Worm (Caenorhabditis elegans) whole organism, late embryonic: ENCODE measurements around the gene T27E4.1.

Source experiments
- C38D4.7 ChIP-seq: fragments of 200-800 bp; sonication (Bioruptor generic); optimal IDR thresholded peaks from 2 replicates; lab custom pipeline; 2018; ENCODE audit warnings: mild to moderate bottlenecking, missing genetic modification characterization, moderate library complexity, missing compliant biosample characterization
- K09A11.1 ChIP-seq: sonication (generic microtip); optimal IDR thresholded peaks from 2 replicates; lab custom pipeline; 2017; ENCODE audit warnings: antibody characterized with exemption, mild to moderate bottlenecking, missing genetic modification characterization, missing compliant biosample characterization; ENCODE audit not compliant: insufficient read depth
- T23F11.4 ChIP-seq: fragments of 200-800 bp; sonication (Bioruptor generic); optimal IDR thresholded peaks from 2 replicates; lab custom pipeline; 2018; ENCODE audit warnings: mild to moderate bottlenecking, missing genetic modification characterization, missing compliant biosample characterization
- Y22D7AL.16 ChIP-seq: sonication (generic microtip); optimal IDR thresholded peaks from 2 replicates; lab custom pipeline; 2016; ENCODE audit warnings: missing genetic modification characterization, missing compliant biosample characterization
- ama-1 ChIP-seq: fragments of 150-350 bp; optimal IDR thresholded peaks from 2 replicates; lab custom pipeline; 2014
- ceh-18 ChIP-seq: sonication (generic microtip); optimal IDR thresholded peaks from 2 replicates; lab custom pipeline; 2016; ENCODE audit warnings: missing genetic modification characterization, missing compliant biosample characterization
- ceh-19 ChIP-seq: fragments of 200-800 bp; sonication (Bioruptor generic); optimal IDR thresholded peaks from 2 replicates; lab custom pipeline; 2018; ENCODE audit warnings: mild to moderate bottlenecking, missing genetic modification characterization, missing compliant biosample characterization
- ceh-2 ChIP-seq: sonication (generic microtip); optimal IDR thresholded peaks from 2 replicates; lab custom pipeline; 2016; ENCODE audit warnings: missing genotype, missing genetic modification characterization, missing compliant biosample characterization
- ceh-31 ChIP-seq: sonication (generic microtip); optimal IDR thresholded peaks from 2 replicates; lab custom pipeline; 2016; ENCODE audit warnings: missing genetic modification characterization, missing compliant biosample characterization
- ceh-34 ChIP-seq: sonication (generic microtip); optimal IDR thresholded peaks from 2 replicates; lab custom pipeline; 2016; ENCODE audit warnings: mild to moderate bottlenecking, missing genetic modification characterization, missing compliant biosample characterization
- ceh-6 ChIP-seq: fragments of 200-800 bp; sonication (Bioruptor generic); optimal IDR thresholded peaks from 2 replicates; lab custom pipeline; 2018; ENCODE audit warnings: mild to moderate bottlenecking, missing genetic modification characterization, missing compliant biosample characterization
- ceh-9 ChIP-seq: sonication (generic microtip); optimal IDR thresholded peaks from 2 replicates; lab custom pipeline; 2016; ENCODE audit warnings: mild to moderate bottlenecking, missing genetic modification characterization, inconsistent platforms, missing compliant biosample characterization
- elt-2 ChIP-seq: sonication (generic microtip); optimal IDR thresholded peaks from 2 replicates; lab custom pipeline; 2016; ENCODE audit warnings: missing genetic modification reagents, missing genetic modification characterization, missing compliant biosample characterization
- eyg-1 ChIP-seq: sonication (generic microtip); optimal IDR thresholded peaks from 2 replicates; lab custom pipeline; 2016; ENCODE audit warnings: missing genotype, missing genetic modification characterization, missing compliant biosample characterization
- fax-1 ChIP-seq: sonication (generic microtip); optimal IDR thresholded peaks from 2 replicates; lab custom pipeline; 2016; ENCODE audit warnings: missing genotype, missing genetic modification characterization, missing compliant biosample characterization
- fkh-10 ChIP-seq: fragments of 150-350 bp; optimal IDR thresholded peaks from 2 replicates; lab custom pipeline; 2014; ENCODE audit warnings: missing biosample characterization, missing genetic modification reagents, missing genetic modification characterization
- hlh-13 ChIP-seq: fragments of 200-800 bp; sonication (Bioruptor generic); optimal IDR thresholded peaks from 2 replicates; lab custom pipeline; 2018; ENCODE audit warnings: mild to moderate bottlenecking, missing genetic modification characterization, missing compliant biosample characterization
- hlh-15 ChIP-seq: sonication (generic microtip); optimal IDR thresholded peaks from 2 replicates; lab custom pipeline; 2016; ENCODE audit warnings: missing genetic modification characterization, missing compliant biosample characterization
- lim-6 ChIP-seq: sonication (generic microtip); optimal IDR thresholded peaks from 2 replicates; lab custom pipeline; 2016; ENCODE audit warnings: missing genetic modification characterization, missing compliant biosample characterization
- lin-11 ChIP-seq: fragments of 200-800 bp; sonication (Bioruptor generic); optimal IDR thresholded peaks from 2 replicates; lab custom pipeline; 2018; ENCODE audit warnings: mild to moderate bottlenecking, missing genetic modification characterization, missing compliant biosample characterization
- madf-2 ChIP-seq: sonication (generic microtip); optimal IDR thresholded peaks from 2 replicates; lab custom pipeline; 2017; ENCODE audit warnings: missing genetic modification characterization, missing compliant biosample characterization
- nfya-1 ChIP-seq: sonication (generic microtip); optimal IDR thresholded peaks from 2 replicates; lab custom pipeline; 2017; ENCODE audit warnings: missing genetic modification characterization, mild to moderate bottlenecking, missing compliant biosample characterization, antibody characterized with exemption, moderate library complexity
- pag-3 ChIP-seq: sonication (generic microtip); optimal IDR thresholded peaks from 2 replicates; lab custom pipeline; 2016; ENCODE audit warnings: missing compliant biosample characterization, missing genetic modification characterization, borderline replicate concordance
- pat-9 ChIP-seq: fragments of 200-800 bp; sonication (Bioruptor generic); optimal IDR thresholded peaks from 2 replicates; lab custom pipeline; 2018; ENCODE audit warnings: mild to moderate bottlenecking, missing genetic modification characterization, moderate library complexity, missing compliant biosample characterization
- pax-1 ChIP-seq: fragments of 150-350 bp; optimal IDR thresholded peaks from 2 replicates; lab custom pipeline; 2014; ENCODE audit warnings: missing biosample characterization, missing genetic modification characterization
- pha-2 ChIP-seq: sonication (generic microtip); optimal IDR thresholded peaks from 2 replicates; lab custom pipeline; 2017; ENCODE audit warnings: mild to moderate bottlenecking, missing genetic modification characterization, missing compliant biosample characterization
- pha-4 ChIP-seq: fragments of 150-350 bp; optimal IDR thresholded peaks from 2 replicates; lab custom pipeline; 2018; ENCODE audit warnings: missing biosample characterization, missing genetic modification reagents, missing genetic modification characterization
- pros-1 ChIP-seq: fragments of 150-350 bp; optimal IDR thresholded peaks from 2 replicates; lab custom pipeline; 2014; ENCODE audit warnings: missing biosample characterization, missing genetic modification reagents, missing genetic modification characterization
- rnt-1 ChIP-seq: sonication (generic microtip); optimal IDR thresholded peaks from 2 replicates; lab custom pipeline; 2016; ENCODE audit warnings: missing genetic modification characterization, missing compliant biosample characterization
- sdc-2 ChIP-seq: sonication (generic microtip); optimal IDR thresholded peaks from 2 replicates; lab custom pipeline; 2016; ENCODE audit warnings: missing genotype, missing genetic modification characterization, missing compliant biosample characterization
- tbx-2 ChIP-seq: sonication (generic microtip); optimal IDR thresholded peaks from 2 replicates; lab custom pipeline; 2016; ENCODE audit warnings: missing genetic modification characterization, missing compliant biosample characterization
- ttx-3 ChIP-seq: sonication (generic microtip); optimal IDR thresholded peaks from 2 replicates; lab custom pipeline; 2016; ENCODE audit warnings: missing genetic modification reagents, missing genetic modification characterization, missing compliant biosample characterization
- unc-42 ChIP-seq: sonication (generic microtip); optimal IDR thresholded peaks from 2 replicates; lab custom pipeline; 2016; ENCODE audit warnings: missing genotype, missing genetic modification characterization, missing compliant biosample characterization
- zip-5 ChIP-seq: sonication (generic microtip); optimal IDR thresholded peaks from 2 replicates; lab custom pipeline; 2016; ENCODE audit warnings: missing genetic modification characterization, missing compliant biosample characterization

The T27E4.1 gene

ce11 chrV:9108219-9108618, 16.1 kb downstream of the T27E4.1 start, which contains the start of gene F21C10.18:
Gene F21C10.18 (plus strand): TSS chrV:9108519.
- TF ChIP-seq rnt-1 (tag; lab: Kevin White, UChicago) (no peak), elt-2 (tag; lab: Kevin White, UChicago) (no peak), ama-1 (lab: Kevin White, UChicago) (no peak), hlh-15 (tag; lab: Kevin White, UChicago) (no peak), ceh-31 (tag; lab: Kevin White, UChicago) (no peak)

DNA sequence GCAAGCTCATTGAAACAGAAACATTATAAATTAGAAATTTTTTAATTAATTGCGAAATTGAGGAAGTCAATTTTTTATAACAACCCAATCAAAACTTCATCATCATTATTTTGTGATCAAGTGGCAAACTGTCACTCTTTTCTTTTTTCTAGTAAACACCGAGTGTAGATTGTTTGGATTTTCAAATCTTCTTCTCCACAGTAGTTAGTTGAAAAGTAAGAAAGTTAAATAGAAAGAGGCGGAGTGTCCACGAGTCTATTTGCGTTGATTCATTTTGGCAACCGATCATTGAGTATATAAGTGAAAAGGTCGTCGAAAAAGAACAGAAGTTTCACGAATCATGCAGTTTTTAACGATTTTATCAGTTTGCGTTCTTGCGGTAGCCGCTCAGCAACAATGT, 17.1 kb downstream of the T27E4.1 start, which contains the start of gene pqn-31:
TSS of gene pqn-31 (plus strand) at position 301 of the 400 bp plus-strand sequence.
- TF ChIP-seq pha-2 (tag; lab: Kevin White, UChicago) (no peak), unc-42 (tag; lab: Kevin White, UChicago) (no peak), eyg-1 (no peak), ceh-19 (GFP tag; lab: Kevin White, UChicago) (no peak), ceh-34 (tag; lab: Kevin White, UChicago) (no peak), lim-6 (tag; lab: Kevin White, UChicago) (no peak)

DNA sequence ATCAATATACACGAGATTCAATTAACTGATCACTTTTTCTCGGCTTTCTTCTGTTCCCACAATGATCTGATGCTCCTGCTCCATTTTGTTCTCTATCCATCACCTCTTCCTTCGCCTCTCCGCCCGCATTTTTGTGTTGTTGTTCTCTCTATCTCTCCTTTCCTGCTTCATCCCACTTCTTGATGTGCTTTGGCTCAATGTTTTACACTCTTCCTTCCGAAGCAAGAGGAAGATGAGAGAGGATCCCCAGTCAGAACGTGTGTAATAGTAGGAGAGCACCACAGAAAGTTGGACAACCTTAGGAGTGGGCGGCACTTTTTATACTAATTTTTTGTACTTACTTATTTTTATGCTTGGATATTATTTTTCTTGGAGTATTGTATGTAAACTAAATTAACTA, 19.8 kb downstream of the T27E4.1 start:
- TF ChIP-seq pha-4 (tag; lab: Kevin White, UChicago) (no peak), ceh-18 (tag; lab: Kevin White, UChicago) (peak; percentile 47)

- no peak for TF ChIP-seq madf-2 (tag; lab: Kevin White, UChicago)
Observed at ce11 chrV:9112467-9112866, 20.3 kb downstream of the T27E4.1 start, which contains the start of gene F21C10.7. Gene F21C10.7 (plus strand): TSS chrV:9112767.

DNA sequence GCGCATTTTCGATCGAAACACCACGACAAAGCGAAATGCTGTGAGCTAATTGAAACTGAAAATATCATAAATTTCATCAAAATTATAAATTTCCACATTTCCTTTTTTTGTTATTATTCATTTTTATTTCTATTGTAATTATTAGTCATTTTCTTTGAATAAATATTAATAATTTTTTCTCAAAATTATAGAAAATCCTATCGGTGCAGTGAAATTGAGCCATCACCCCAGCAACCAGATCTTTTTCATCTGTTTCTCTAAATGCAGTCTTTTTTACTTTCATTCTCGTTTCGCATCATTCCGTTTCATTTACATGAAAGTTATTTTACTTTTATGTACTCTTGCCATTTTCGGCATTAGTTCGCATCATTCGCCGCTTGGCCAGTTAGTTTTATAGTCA, 29.9 kb downstream of the T27E4.1 start, which contains the start of gene F21C10.13:
TSS of gene F21C10.13 (plus strand) at position 301 of the 400 bp plus-strand sequence.
- TF ChIP-seq zip-5 (tag; lab: Kevin White, UChicago) (no peak), fax-1 (no peak), lin-11 (tag; lab: Kevin White, UChicago) (no peak), ceh-6 (GFP tag; lab: Kevin White, UChicago) (no peak), madf-2 (tag; lab: Kevin White, UChicago) (no peak), Y22D7AL.16 (no peak), ttx-3 (tag; lab: Kevin White, UChicago) (no peak), elt-2 (tag; lab: Kevin White, UChicago) (no peak), C38D4.7 (GFP tag; lab: Kevin White, UChicago) (no peak), ceh-18 (tag; lab: Kevin White, UChicago) (no peak), sdc-2 (tag; lab: Kevin White, UChicago) (no peak), T23F11.4 (GFP tag; lab: Kevin White, UChicago) (no peak), hlh-13 (GFP tag; lab: Kevin White, UChicago) (no peak), K09A11.1 (tag; lab: Kevin White, UChicago) (no peak)
- TF ChIP-seq, all 69 proteins: peak for 0

DNA sequence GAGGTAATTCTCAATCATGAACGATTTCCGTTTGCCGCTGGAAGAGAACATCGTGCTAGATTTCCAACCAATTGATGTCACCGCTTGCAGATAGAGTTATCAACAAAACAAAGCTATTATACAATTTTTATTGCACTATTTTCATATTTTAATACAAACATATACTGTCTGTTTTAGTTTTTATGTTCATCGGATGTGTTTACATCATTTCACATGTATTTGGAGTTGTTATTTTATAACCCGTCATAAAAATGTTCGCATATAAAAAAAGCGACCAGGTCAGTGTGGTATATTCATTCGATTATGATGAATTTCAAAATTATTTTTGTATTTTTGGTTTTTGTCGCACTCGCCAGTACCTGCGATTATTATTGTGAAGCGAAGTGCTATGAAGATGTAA, 31.0 kb downstream of the T27E4.1 start, which contains the start of gene F21C10.11:
TSS of gene F21C10.11 (plus strand) at position 301 of the 400 bp plus-strand sequence.
- TF ChIP-seq pat-9 (tag; lab: Kevin White, UChicago) (no peak), ceh-31 (tag; lab: Kevin White, UChicago) (no peak), C38D4.7 (GFP tag; lab: Kevin White, UChicago) (no peak), hlh-13 (GFP tag; lab: Kevin White, UChicago) (no peak), pax-1 (tag; lab: Kevin White, UChicago) (no peak), eyg-1 (no peak), tbx-2 (tag; lab: Kevin White, UChicago) (no peak), ceh-9 (no peak), pros-1 (tag; lab: Kevin White, UChicago) (no peak), K09A11.1 (tag; lab: Kevin White, UChicago) (no peak), ceh-6 (GFP tag; lab: Kevin White, UChicago) (no peak), nfya-1 (no peak), pag-3 (tag; lab: Kevin White, UChicago) (no peak), ceh-2 (tag; lab: Kevin White, UChicago) (no peak), fkh-10 (GFP tag; lab: Kevin White, UChicago) (no peak)
- TF ChIP-seq, all 69 proteins: peak for 0
